Worm (Caenorhabditis elegans): ENCODE data around the gene emb-4.

ce11 chrV:18937578-18937977, 42.8 kb upstream of the emb-4 start:
- TF ChIP-seq ztf-11 (tag; optimal IDR thresholded peaks at IDR 0.05) (no peak), mdl-1 (tag; optimal IDR thresholded peaks at IDR 0.05) (no peak), egl-27 (tag; optimal IDR thresholded peaks at IDR 0.05) (no peak), Y55F3AM.14 (GFP tag; optimal IDR thresholded peaks at IDR 0.05) (no peak)

Data from whole organism, L2 larva.